Worm (Caenorhabditis elegans) whole organism, late embryonic: Measurements from ENCODE around the gene F08F8.10.

Experiments used
- C38D4.7 ChIP-seq: fragments of 200-800 bp; sonication (Bioruptor generic); optimal IDR thresholded peaks from 2 replicates; lab custom pipeline; 2018; ENCODE audit warnings: mild to moderate bottlenecking, missing genetic modification characterization, moderate library complexity, missing compliant biosample characterization
- K09A11.1 ChIP-seq: sonication (generic microtip); optimal IDR thresholded peaks from 2 replicates; lab custom pipeline; 2017; ENCODE audit warnings: antibody characterized with exemption, mild to moderate bottlenecking, missing genetic modification characterization, missing compliant biosample characterization; ENCODE audit not compliant: insufficient read depth
- Y22D7AL.16 ChIP-seq: sonication (generic microtip); optimal IDR thresholded peaks from 2 replicates; lab custom pipeline; 2016; ENCODE audit warnings: missing genetic modification characterization, missing compliant biosample characterization
- ama-1 ChIP-seq: fragments of 150-350 bp; optimal IDR thresholded peaks from 2 replicates; lab custom pipeline; 2014
- ceh-18 ChIP-seq: sonication (generic microtip); optimal IDR thresholded peaks from 2 replicates; lab custom pipeline; 2016; ENCODE audit warnings: missing genetic modification characterization, missing compliant biosample characterization
- ceh-19 ChIP-seq: fragments of 200-800 bp; sonication (Bioruptor generic); optimal IDR thresholded peaks from 2 replicates; lab custom pipeline; 2018; ENCODE audit warnings: mild to moderate bottlenecking, missing genetic modification characterization, missing compliant biosample characterization
- ceh-31 ChIP-seq: sonication (generic microtip); optimal IDR thresholded peaks from 2 replicates; lab custom pipeline; 2016; ENCODE audit warnings: missing genetic modification characterization, missing compliant biosample characterization
- ceh-45 ChIP-seq: fragments of 200-800 bp; sonication (Bioruptor generic); IDR thresholded peaks from 2 replicates; pipeline ENCODE4 v1.3.6; 2022; ENCODE audit warnings: missing genetic modification reagents, missing genetic modification characterization, missing compliant biosample characterization
- ceh-48 ChIP-seq: sonication (generic microtip); optimal IDR thresholded peaks from 2 replicates; lab custom pipeline; 2016; ENCODE audit warnings: missing genetic modification characterization, inconsistent platforms, missing compliant biosample characterization
- ceh-9 ChIP-seq: sonication (generic microtip); optimal IDR thresholded peaks from 2 replicates; lab custom pipeline; 2016; ENCODE audit warnings: mild to moderate bottlenecking, missing genetic modification characterization, inconsistent platforms, missing compliant biosample characterization
- che-1 ChIP-seq: sonication (generic microtip); optimal IDR thresholded peaks from 2 replicates; lab custom pipeline; 2016; ENCODE audit warnings: mild to moderate bottlenecking, missing genetic modification characterization, missing compliant biosample characterization
- dve-1 ChIP-seq: sonication (generic microtip); optimal IDR thresholded peaks from 2 replicates; lab custom pipeline; 2017; ENCODE audit warnings: antibody characterized with exemption, mild to moderate bottlenecking, missing genetic modification characterization, missing compliant biosample characterization
- elt-2 ChIP-seq: sonication (generic microtip); optimal IDR thresholded peaks from 2 replicates; lab custom pipeline; 2016; ENCODE audit warnings: missing genetic modification reagents, missing genetic modification characterization, missing compliant biosample characterization
- elt-4 ChIP-seq: sonication (generic microtip); optimal IDR thresholded peaks from 2 replicates; lab custom pipeline; 2016; ENCODE audit warnings: missing genetic modification characterization, missing compliant biosample characterization
- ets-4 ChIP-seq: sonication (generic microtip); optimal IDR thresholded peaks from 2 replicates; lab custom pipeline; 2016; ENCODE audit warnings: missing genetic modification characterization, missing compliant biosample characterization
- eyg-1 ChIP-seq: sonication (generic microtip); optimal IDR thresholded peaks from 2 replicates; lab custom pipeline; 2016; ENCODE audit warnings: missing genotype, missing genetic modification characterization, missing compliant biosample characterization
- fkh-10 ChIP-seq: fragments of 150-350 bp; optimal IDR thresholded peaks from 2 replicates; lab custom pipeline; 2014; ENCODE audit warnings: missing biosample characterization, missing genetic modification reagents, missing genetic modification characterization
- fkh-6 ChIP-seq: sonication (generic microtip); optimal IDR thresholded peaks from 2 replicates; lab custom pipeline; 2016; ENCODE audit warnings: missing genetic modification characterization, missing compliant biosample characterization
- gmeb-2 ChIP-seq: sonication (generic microtip); optimal IDR thresholded peaks from 2 replicates; lab custom pipeline; 2016; ENCODE audit warnings: missing genetic modification characterization, inconsistent platforms, missing compliant biosample characterization
- hlh-13 ChIP-seq: fragments of 200-800 bp; sonication (Bioruptor generic); optimal IDR thresholded peaks from 2 replicates; lab custom pipeline; 2018; ENCODE audit warnings: mild to moderate bottlenecking, missing genetic modification characterization, missing compliant biosample characterization
- hlh-30 ChIP-seq: sonication (generic microtip); optimal IDR thresholded peaks from 2 replicates; lab custom pipeline; 2017; ENCODE audit warnings: antibody characterized with exemption, missing genetic modification characterization, missing compliant biosample characterization; ENCODE audit not compliant: insufficient read depth
- hlh-6 ChIP-seq: sonication (generic microtip); optimal IDR thresholded peaks from 2 replicates; lab custom pipeline; 2016; ENCODE audit warnings: missing genotype, missing genetic modification characterization, missing compliant biosample characterization
- hlh-8 ChIP-seq: sonication (generic microtip); optimal IDR thresholded peaks from 2 replicates; lab custom pipeline; 2016; ENCODE audit warnings: missing genotype, missing genetic modification characterization, missing compliant biosample characterization
- madf-2 ChIP-seq: sonication (generic microtip); optimal IDR thresholded peaks from 2 replicates; lab custom pipeline; 2017; ENCODE audit warnings: missing genetic modification characterization, missing compliant biosample characterization
- nfya-1 ChIP-seq: sonication (generic microtip); optimal IDR thresholded peaks from 2 replicates; lab custom pipeline; 2017; ENCODE audit warnings: missing genetic modification characterization, mild to moderate bottlenecking, missing compliant biosample characterization, antibody characterized with exemption, moderate library complexity
- nhr-11 ChIP-seq: fragments of 150-350 bp; optimal IDR thresholded peaks from 2 replicates; lab custom pipeline; 2014; ENCODE audit warnings: missing biosample characterization, missing genetic modification characterization
- odd-2 ChIP-seq: sonication (generic microtip); optimal IDR thresholded peaks from 2 replicates; lab custom pipeline; 2017; ENCODE audit warnings: antibody characterized with exemption, mild to moderate bottlenecking, missing genetic modification characterization, missing compliant biosample characterization
- pax-1 ChIP-seq: fragments of 150-350 bp; optimal IDR thresholded peaks from 2 replicates; lab custom pipeline; 2014; ENCODE audit warnings: missing biosample characterization, missing genetic modification characterization
- pqm-1 ChIP-seq: sonication (generic microtip); optimal IDR thresholded peaks from 2 replicates; lab custom pipeline; 2016; ENCODE audit warnings: missing genetic modification characterization, missing compliant biosample characterization
- pros-1 ChIP-seq: fragments of 150-350 bp; optimal IDR thresholded peaks from 2 replicates; lab custom pipeline; 2014; ENCODE audit warnings: missing biosample characterization, missing genetic modification reagents, missing genetic modification characterization
- ref-2 ChIP-seq: sonication (generic microtip); optimal IDR thresholded peaks from 2 replicates; lab custom pipeline; 2016; ENCODE audit warnings: missing genetic modification characterization, missing compliant biosample characterization
- rnt-1 ChIP-seq: sonication (generic microtip); optimal IDR thresholded peaks from 2 replicates; lab custom pipeline; 2016; ENCODE audit warnings: missing genetic modification characterization, missing compliant biosample characterization
- tbx-2 ChIP-seq: sonication (generic microtip); optimal IDR thresholded peaks from 2 replicates; lab custom pipeline; 2016; ENCODE audit warnings: missing genetic modification characterization, missing compliant biosample characterization
- tbx-7 ChIP-seq: sonication (generic microtip); optimal IDR thresholded peaks from 2 replicates; lab custom pipeline; 2016; ENCODE audit warnings: missing genotype, missing genetic modification characterization, missing compliant biosample characterization
- unc-42 ChIP-seq: sonication (generic microtip); optimal IDR thresholded peaks from 2 replicates; lab custom pipeline; 2016; ENCODE audit warnings: missing genotype, missing genetic modification characterization, missing compliant biosample characterization
- ztf-16 ChIP-seq: sonication (generic microtip); optimal IDR thresholded peaks from 2 replicates; lab custom pipeline; 2017; ENCODE audit warnings: missing genetic modification characterization, missing compliant biosample characterization

The F08F8.10 gene

DNA sequence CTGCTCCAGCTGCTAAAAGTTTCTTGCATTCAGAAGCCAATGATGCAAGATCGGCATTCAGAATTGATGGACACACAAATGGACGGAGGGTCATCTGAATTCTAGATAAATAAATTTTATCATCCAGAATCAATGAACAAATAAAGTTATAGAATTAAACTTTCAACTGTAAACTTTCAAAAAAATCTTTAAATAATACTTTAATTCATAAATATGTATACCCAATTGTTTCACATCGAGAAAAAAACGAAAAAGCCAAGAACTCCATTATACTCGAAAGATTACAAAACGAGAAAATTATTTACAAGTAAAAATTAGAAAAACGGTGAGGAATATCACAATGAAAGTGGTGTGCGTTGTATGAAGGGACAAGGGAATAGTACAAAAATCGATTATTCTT is 10.1 kb downstream of the F08F8.10 start, which contains the start of gene F08F8.7:
TSS of gene F08F8.7 (minus strand) at position 101 of the 400 bp plus-strand sequence.
- TF ChIP-seq K09A11.1 (no peak), ets-4 (tag; lab: Kevin White, UChicago) (no peak)

DNA sequence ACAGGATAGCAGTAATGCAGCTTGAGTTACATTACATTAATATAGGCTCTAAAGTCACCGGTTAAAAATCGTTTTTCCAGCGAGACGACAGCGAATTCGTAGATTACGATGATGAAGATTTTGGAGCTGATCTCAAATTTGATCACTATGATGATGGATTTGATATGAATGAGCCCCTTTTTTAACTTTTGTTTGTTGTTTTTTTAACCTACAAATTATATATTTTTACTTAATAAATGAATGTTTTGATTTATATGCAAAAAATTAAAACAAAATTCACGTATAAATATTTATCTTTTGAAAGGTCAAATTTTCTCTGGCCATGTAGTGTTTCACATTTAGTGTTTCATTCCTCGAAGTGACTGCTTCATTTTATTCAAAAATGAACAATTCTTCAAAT is 13.8 kb downstream of the F08F8.10 start, which contains the start of gene F08F8.6:
TSS of gene F08F8.6 (plus strand) at position 301 of the 400 bp plus-strand sequence.
- TF ChIP-seq pros-1 (tag; lab: Kevin White, UChicago) (no peak), tbx-7 (tag; lab: Kevin White, UChicago) (no peak), ztf-16 (tag; lab: Kevin White, UChicago) (no peak), fkh-10 (GFP tag; lab: Kevin White, UChicago) (no peak), ama-1 (no peak), ceh-19 (no peak), pqm-1 (tag; lab: Kevin White, UChicago) (no peak), hlh-13 (GFP tag; lab: Kevin White, UChicago) (no peak), nhr-11 (no peak), ceh-18 (tag; lab: Kevin White, UChicago) (no peak), hlh-30 (tag; lab: Kevin White, UChicago) (no peak), ceh-45 (GFP tag; lab: Robert Waterston, UW) (no peak), Y22D7AL.16 (tag; lab: Kevin White, UChicago) (no peak), odd-2 (tag; lab: Kevin White, UChicago) (no peak), pax-1 (tag; lab: Kevin White, UChicago) (no peak), eyg-1 (no peak), C38D4.7 (GFP tag; lab: Kevin White, UChicago) (no peak), madf-2 (tag; lab: Kevin White, UChicago) (no peak), K09A11.1 (no peak)

ce11 chrIII:7339138-7339537 is 18.1 kb downstream of the F08F8.10 start:
- TF ChIP-seq hlh-6 (tag; lab: Kevin White, UChicago), result no peak
- TF ChIP-seq elt-2 (tag; lab: Kevin White, UChicago), result no peak

DNA sequence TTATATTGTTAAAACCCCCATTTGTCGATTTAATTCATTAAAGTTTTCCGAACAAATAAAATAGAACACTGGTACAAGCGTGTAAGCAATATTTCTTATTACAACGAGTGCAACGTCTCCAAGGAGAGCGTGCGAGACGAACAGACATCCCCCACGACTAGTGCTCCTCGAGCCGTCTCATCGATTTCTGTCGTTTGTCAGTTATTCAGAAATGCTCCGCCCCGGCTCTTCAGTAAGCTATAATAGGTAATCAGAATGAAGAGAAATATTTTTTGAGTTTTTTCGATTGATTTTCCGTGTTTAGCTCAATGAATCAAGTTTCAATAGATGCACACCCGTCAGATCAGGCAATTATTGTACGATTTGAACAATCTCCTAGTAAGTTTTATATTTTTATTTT is 18.5 kb downstream of the F08F8.10 start, which contains the start of gene kap-1:
TSS of gene kap-1 (plus strand) at position 143 of the 400 bp plus-strand sequence.
- TF ChIP-seq pros-1 (tag; lab: Kevin White, UChicago) (no peak), ceh-48 (tag; lab: Kevin White, UChicago) (peak; percentile 40)

- TF ChIP-seq elt-4 (tag; lab: Kevin White, UChicago), result no peak
- no peak for TF ChIP-seq rnt-1 (tag; lab: Kevin White, UChicago)
- no peak for TF ChIP-seq ceh-9 (tag; lab: Kevin White, UChicago)
- TF ChIP-seq ceh-31 (tag; lab: Kevin White, UChicago), result no peak
- no peak for TF ChIP-seq fkh-6 (tag; lab: Kevin White, UChicago)
- TF ChIP-seq odd-2 (tag; lab: Kevin White, UChicago), result no peak
- TF ChIP-seq hlh-8 (tag; lab: Kevin White, UChicago), result no peak
These were observed 19.2 kb downstream of the F08F8.10 start for ce11 chrIII:7338009-7338408.

- TF ChIP-seq elt-2 (tag; lab: Kevin White, UChicago) (peak; percentile 24), dve-1 (tag; lab: Kevin White, UChicago) (peak; percentile 16), ceh-31 (tag; lab: Kevin White, UChicago) (peak; percentile 35), pqm-1 (tag; lab: Kevin White, UChicago) (no peak), nfya-1 (peak; percentile 74), rnt-1 (tag; lab: Kevin White, UChicago) (no peak), hlh-30 (tag; lab: Kevin White, UChicago) (no peak), ref-2 (peak; percentile 29), tbx-2 (tag; lab: Kevin White, UChicago) (peak; percentile 20), gmeb-2 (tag; lab: Kevin White, UChicago) (no peak), unc-42 (tag; lab: Kevin White, UChicago) (peak; percentile 23), che-1 (peak; percentile 0)
These were observed 21.0 kb downstream of the F08F8.10 start, which contains the start of gene gsp-2 for ce11 chrIII:7336214-7336613. TSS of gene gsp-2 (plus strand) at chrIII:7336587.
